Worm (Caenorhabditis elegans) whole organism, late embryonic: ENCODE data around the gene H20E11.3.

Experiments
- C08G9.2 ChIP-seq: sonication (generic microtip); optimal IDR thresholded peaks from 2 replicates; lab custom pipeline; 2016; ENCODE audit warnings: mild to moderate bottlenecking, missing genetic modification characterization, moderate library complexity, missing compliant biosample characterization
- F13H6.1 ChIP-seq: sonication (generic microtip); optimal IDR thresholded peaks from 2 replicates; lab custom pipeline; 2016; ENCODE audit warnings: missing genetic modification characterization, missing compliant biosample characterization
- K02D7.2 ChIP-seq: sonication (generic microtip); optimal IDR thresholded peaks from 2 replicates; lab custom pipeline; 2017; ENCODE audit warnings: mild to moderate bottlenecking, missing genetic modification characterization, missing compliant biosample characterization
- T23F11.4 ChIP-seq: fragments of 200-800 bp; sonication (Bioruptor generic); optimal IDR thresholded peaks from 2 replicates; lab custom pipeline; 2018; ENCODE audit warnings: mild to moderate bottlenecking, missing genetic modification characterization, missing compliant biosample characterization
- ahr-1 ChIP-seq: sonication (generic microtip); optimal IDR thresholded peaks from 2 replicates; lab custom pipeline; 2016; ENCODE audit warnings: missing genetic modification characterization, missing compliant biosample characterization
- ama-1 ChIP-seq: fragments of 150-350 bp; optimal IDR thresholded peaks from 2 replicates; lab custom pipeline; 2014
- ceh-14 ChIP-seq: sonication (generic microtip); optimal IDR thresholded peaks from 2 replicates; lab custom pipeline; 2016; ENCODE audit warnings: missing genotype, missing genetic modification characterization, missing compliant biosample characterization
- ceh-2 ChIP-seq: sonication (generic microtip); optimal IDR thresholded peaks from 2 replicates; lab custom pipeline; 2016; ENCODE audit warnings: missing genotype, missing genetic modification characterization, missing compliant biosample characterization
- ceh-22 ChIP-seq: sonication (generic microtip); optimal IDR thresholded peaks from 2 replicates; lab custom pipeline; 2017; ENCODE audit warnings: missing biosample characterization, missing genetic modification characterization
- ceh-24 ChIP-seq: sonication (generic microtip); optimal IDR thresholded peaks from 2 replicates; lab custom pipeline; 2016; ENCODE audit warnings: mild to moderate bottlenecking, missing genetic modification characterization, missing compliant biosample characterization
- ceh-31 ChIP-seq: sonication (generic microtip); optimal IDR thresholded peaks from 2 replicates; lab custom pipeline; 2016; ENCODE audit warnings: missing genetic modification characterization, missing compliant biosample characterization
- ceh-45 ChIP-seq: fragments of 200-800 bp; sonication (Bioruptor generic); IDR thresholded peaks from 2 replicates; pipeline ENCODE4 v1.3.6; 2022; ENCODE audit warnings: missing genetic modification reagents, missing genetic modification characterization, missing compliant biosample characterization
- ceh-6 ChIP-seq: fragments of 200-800 bp; sonication (Bioruptor generic); optimal IDR thresholded peaks from 2 replicates; lab custom pipeline; 2018; ENCODE audit warnings: mild to moderate bottlenecking, missing genetic modification characterization, missing compliant biosample characterization
- che-1 ChIP-seq: sonication (generic microtip); optimal IDR thresholded peaks from 2 replicates; lab custom pipeline; 2016; ENCODE audit warnings: mild to moderate bottlenecking, missing genetic modification characterization, missing compliant biosample characterization
- dve-1 ChIP-seq: sonication (generic microtip); optimal IDR thresholded peaks from 2 replicates; lab custom pipeline; 2017; ENCODE audit warnings: antibody characterized with exemption, mild to moderate bottlenecking, missing genetic modification characterization, missing compliant biosample characterization
- ets-4 ChIP-seq: sonication (generic microtip); optimal IDR thresholded peaks from 2 replicates; lab custom pipeline; 2016; ENCODE audit warnings: missing genetic modification characterization, missing compliant biosample characterization
- fkh-10 ChIP-seq: fragments of 150-350 bp; optimal IDR thresholded peaks from 2 replicates; lab custom pipeline; 2014; ENCODE audit warnings: missing biosample characterization, missing genetic modification reagents, missing genetic modification characterization
- fkh-6 ChIP-seq: sonication (generic microtip); optimal IDR thresholded peaks from 2 replicates; lab custom pipeline; 2016; ENCODE audit warnings: missing genetic modification characterization, missing compliant biosample characterization
- gmeb-2 ChIP-seq: sonication (generic microtip); optimal IDR thresholded peaks from 2 replicates; lab custom pipeline; 2016; ENCODE audit warnings: missing genetic modification characterization, inconsistent platforms, missing compliant biosample characterization
- hlh-13 ChIP-seq: fragments of 200-800 bp; sonication (Bioruptor generic); optimal IDR thresholded peaks from 2 replicates; lab custom pipeline; 2018; ENCODE audit warnings: mild to moderate bottlenecking, missing genetic modification characterization, missing compliant biosample characterization
- hlh-15 ChIP-seq: sonication (generic microtip); optimal IDR thresholded peaks from 2 replicates; lab custom pipeline; 2016; ENCODE audit warnings: missing genetic modification characterization, missing compliant biosample characterization
- hlh-6 ChIP-seq: sonication (generic microtip); optimal IDR thresholded peaks from 2 replicates; lab custom pipeline; 2016; ENCODE audit warnings: missing genotype, missing genetic modification characterization, missing compliant biosample characterization
- hlh-8 ChIP-seq: sonication (generic microtip); optimal IDR thresholded peaks from 2 replicates; lab custom pipeline; 2016; ENCODE audit warnings: missing genotype, missing genetic modification characterization, missing compliant biosample characterization
- lim-6 ChIP-seq: sonication (generic microtip); optimal IDR thresholded peaks from 2 replicates; lab custom pipeline; 2016; ENCODE audit warnings: missing genetic modification characterization, missing compliant biosample characterization
- lin-11 ChIP-seq: fragments of 200-800 bp; sonication (Bioruptor generic); optimal IDR thresholded peaks from 2 replicates; lab custom pipeline; 2018; ENCODE audit warnings: mild to moderate bottlenecking, missing genetic modification characterization, missing compliant biosample characterization
- madf-2 ChIP-seq: sonication (generic microtip); optimal IDR thresholded peaks from 2 replicates; lab custom pipeline; 2017; ENCODE audit warnings: missing genetic modification characterization, missing compliant biosample characterization
- mec-3 ChIP-seq: sonication (generic microtip); optimal IDR thresholded peaks from 2 replicates; lab custom pipeline; 2016; ENCODE audit warnings: borderline replicate concordance, missing genetic modification characterization, missing compliant biosample characterization
- nfya-1 ChIP-seq: sonication (generic microtip); optimal IDR thresholded peaks from 2 replicates; lab custom pipeline; 2017; ENCODE audit warnings: missing genetic modification characterization, mild to moderate bottlenecking, missing compliant biosample characterization, antibody characterized with exemption, moderate library complexity
- nhr-11 ChIP-seq: fragments of 150-350 bp; optimal IDR thresholded peaks from 2 replicates; lab custom pipeline; 2014; ENCODE audit warnings: missing biosample characterization, missing genetic modification characterization
- npax-4 ChIP-seq: sonication (generic microtip); optimal IDR thresholded peaks from 2 replicates; lab custom pipeline; 2016; ENCODE audit warnings: missing genetic modification characterization, missing compliant biosample characterization
- odd-2 ChIP-seq: sonication (generic microtip); optimal IDR thresholded peaks from 2 replicates; lab custom pipeline; 2017; ENCODE audit warnings: antibody characterized with exemption, mild to moderate bottlenecking, missing genetic modification characterization, missing compliant biosample characterization
- pag-3 ChIP-seq: sonication (generic microtip); optimal IDR thresholded peaks from 2 replicates; lab custom pipeline; 2016; ENCODE audit warnings: missing compliant biosample characterization, missing genetic modification characterization, borderline replicate concordance
- pat-9 ChIP-seq: fragments of 200-800 bp; sonication (Bioruptor generic); optimal IDR thresholded peaks from 2 replicates; lab custom pipeline; 2018; ENCODE audit warnings: mild to moderate bottlenecking, missing genetic modification characterization, moderate library complexity, missing compliant biosample characterization
- pax-1 ChIP-seq: fragments of 150-350 bp; optimal IDR thresholded peaks from 2 replicates; lab custom pipeline; 2014; ENCODE audit warnings: missing biosample characterization, missing genetic modification characterization
- pha-2 ChIP-seq: sonication (generic microtip); optimal IDR thresholded peaks from 2 replicates; lab custom pipeline; 2017; ENCODE audit warnings: mild to moderate bottlenecking, missing genetic modification characterization, missing compliant biosample characterization
- pha-4 ChIP-seq: fragments of 150-350 bp; optimal IDR thresholded peaks from 2 replicates; lab custom pipeline; 2018; ENCODE audit warnings: missing biosample characterization, missing genetic modification reagents, missing genetic modification characterization
- pqm-1 ChIP-seq: sonication (generic microtip); optimal IDR thresholded peaks from 2 replicates; lab custom pipeline; 2016; ENCODE audit warnings: missing genetic modification characterization, missing compliant biosample characterization
- pros-1 ChIP-seq: fragments of 150-350 bp; optimal IDR thresholded peaks from 2 replicates; lab custom pipeline; 2014; ENCODE audit warnings: missing biosample characterization, missing genetic modification reagents, missing genetic modification characterization
- ref-2 ChIP-seq: sonication (generic microtip); optimal IDR thresholded peaks from 2 replicates; lab custom pipeline; 2016; ENCODE audit warnings: missing genetic modification characterization, missing compliant biosample characterization
- rnt-1 ChIP-seq: sonication (generic microtip); optimal IDR thresholded peaks from 2 replicates; lab custom pipeline; 2016; ENCODE audit warnings: missing genetic modification characterization, missing compliant biosample characterization
- sdc-2 ChIP-seq: sonication (generic microtip); optimal IDR thresholded peaks from 2 replicates; lab custom pipeline; 2016; ENCODE audit warnings: missing genotype, missing genetic modification characterization, missing compliant biosample characterization
- sox-2 ChIP-seq: fragments of 200-800 bp; sonication (Bioruptor generic); IDR thresholded peaks from 2 replicates; pipeline ENCODE4 v1.3.6; 2022; ENCODE audit warnings: missing genetic modification reagents, missing genetic modification characterization, missing compliant biosample characterization
- sox-4 ChIP-seq: sonication (generic microtip); optimal IDR thresholded peaks from 2 replicates; lab custom pipeline; 2017; ENCODE audit warnings: mild to moderate bottlenecking, missing genetic modification characterization, inconsistent platforms, missing compliant biosample characterization
- tbx-2 ChIP-seq: sonication (generic microtip); optimal IDR thresholded peaks from 2 replicates; lab custom pipeline; 2016; ENCODE audit warnings: missing genetic modification characterization, missing compliant biosample characterization
- tbx-7 ChIP-seq: sonication (generic microtip); optimal IDR thresholded peaks from 2 replicates; lab custom pipeline; 2016; ENCODE audit warnings: missing genotype, missing genetic modification characterization, missing compliant biosample characterization
- ttx-3 ChIP-seq: sonication (generic microtip); optimal IDR thresholded peaks from 2 replicates; lab custom pipeline; 2016; ENCODE audit warnings: missing genetic modification reagents, missing genetic modification characterization, missing compliant biosample characterization
- unc-3 ChIP-seq, 2 experiments: fragments of 200-800 bp in 1 of 2; sonication (Bioruptor generic) in 1 of 2; sonication (generic microtip) in 1 of 2; conservative IDR thresholded peaks in 1 of 2; optimal IDR thresholded peaks in 1 of 2; 2 replicates each; pipeline versions ENCODE4 v1.3.6 to Lab custom; 2016 to 2022; ENCODE audit warnings: missing compliant biosample characterization in 2 of 2, missing genetic modification characterization in 2 of 2, missing genetic modification reagents in 1 of 2
- unc-42 ChIP-seq: sonication (generic microtip); optimal IDR thresholded peaks from 2 replicates; lab custom pipeline; 2016; ENCODE audit warnings: missing genotype, missing genetic modification characterization, missing compliant biosample characterization
- unc-55 ChIP-seq: sonication (generic microtip); optimal IDR thresholded peaks from 2 replicates; lab custom pipeline; 2017; ENCODE audit warnings: missing biosample characterization, missing genetic modification reagents, missing genetic modification characterization
- unc-86 ChIP-seq: sonication (generic microtip); optimal IDR thresholded peaks from 2 replicates; lab custom pipeline; 2016; ENCODE audit warnings: missing genetic modification characterization, missing compliant biosample characterization
- zip-5 ChIP-seq: sonication (generic microtip); optimal IDR thresholded peaks from 2 replicates; lab custom pipeline; 2016; ENCODE audit warnings: missing genetic modification characterization, missing compliant biosample characterization
- ztf-16 ChIP-seq: sonication (generic microtip); optimal IDR thresholded peaks from 2 replicates; lab custom pipeline; 2017; ENCODE audit warnings: missing genetic modification characterization, missing compliant biosample characterization

Gene H20E11.3

DNA sequence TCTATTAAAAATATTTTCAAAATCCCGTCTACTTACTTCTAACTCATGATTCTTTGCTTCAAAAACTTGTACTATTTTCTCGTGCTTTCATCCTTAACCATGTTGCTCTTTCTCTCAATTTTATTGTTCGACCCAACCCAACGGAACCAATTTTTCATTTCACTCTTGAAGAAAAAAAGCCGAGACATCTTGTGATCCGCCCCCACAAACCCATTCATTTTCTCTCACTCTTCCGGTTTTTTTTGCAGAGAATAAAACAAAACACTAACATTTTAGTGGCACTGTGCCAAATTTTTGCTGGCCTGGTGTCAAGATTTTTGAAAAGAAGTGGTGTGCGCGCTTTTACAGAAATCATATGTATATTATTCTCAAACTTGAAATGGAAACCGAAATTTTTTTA is 12.2 kb downstream of the H20E11.3 start:
- TF ChIP-seq C08G9.2 (no peak), sox-2 (no peak), fkh-10 (GFP tag; lab: Kevin White, UChicago) (no peak)

DNA sequence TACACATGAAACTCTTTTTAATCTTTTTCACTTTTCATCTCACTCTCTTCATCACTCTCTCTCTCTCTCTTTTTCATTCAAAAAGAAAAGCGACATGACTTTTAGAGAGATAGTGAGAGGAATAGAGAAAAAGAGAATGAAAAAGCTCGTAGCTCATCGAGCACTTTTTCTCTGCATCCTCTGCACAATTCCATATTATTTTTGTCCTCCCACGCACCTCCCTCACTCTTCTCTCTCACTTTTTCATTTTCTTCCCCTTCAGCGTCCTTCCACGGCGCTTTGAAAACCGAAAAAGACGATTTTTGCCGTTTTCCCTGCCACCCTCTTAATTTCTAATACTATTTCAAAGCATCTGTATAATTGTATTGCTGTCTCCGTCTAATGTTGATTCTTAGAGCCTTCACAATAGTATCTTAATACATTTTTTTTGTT is 14.5 kb downstream of the H20E11.3 start:
- TF ChIP-seq madf-2 (no peak), rnt-1 (tag; lab: Kevin White, UChicago) (no peak), tbx-2 (tag; lab: Kevin White, UChicago) (peak; percentile 58), fkh-6 (no peak), dve-1 (tag; lab: Kevin White, UChicago) (peak; percentile 30), pros-1 (no peak), pha-2 (tag; lab: Kevin White, UChicago) (no peak), ets-4 (no peak), che-1 (tag; lab: Kevin White, UChicago) (no peak), ceh-14 (tag; lab: Kevin White, UChicago) (peak; percentile 50), hlh-13 (no peak), ahr-1 (tag; lab: Kevin White, UChicago) (no peak), F13H6.1 (no peak), C08G9.2 (no peak), pax-1 (peak; percentile 55), sox-4 (tag; lab: Kevin White, UChicago) (no peak), unc-55 (GFP tag; lab: Kevin White, UChicago) (peak; percentile 85), pqm-1 (tag; lab: Kevin White, UChicago) (no peak), unc-86 (tag; lab: Kevin White, UChicago) (no peak), pag-3 (tag; lab: Kevin White, UChicago) (no peak), ref-2 (no peak), mec-3 (no peak), zip-5 (no peak), ceh-22 (tag; lab: Kevin White, UChicago) (no peak), ceh-6 (no peak), ceh-31 (peak; percentile 64), lim-6 (tag; lab: Kevin White, UChicago) (peak; percentile 32), ceh-45 (GFP tag; lab: Robert Waterston, UW) (no peak), ceh-24 (no peak), ztf-16 (tag; lab: Kevin White, UChicago) (no peak), ama-1 (lab: Kevin White, UChicago) (no peak), unc-3 (GFP tag; conservative IDR thresholded peaks at IDR 0.05; lab: Robert Waterston, UW) (no peak), unc-3 (tag; optimal IDR thresholded peaks at IDR 0.05; lab: Kevin White, UChicago) (no peak), K02D7.2 (no peak), sox-2 (no peak), lin-11 (tag; lab: Kevin White, UChicago) (no peak), pat-9 (tag; lab: Kevin White, UChicago) (no peak), npax-4 (tag; lab: Kevin White, UChicago) (no peak), ceh-2 (tag; lab: Kevin White, UChicago) (no peak), fkh-10 (GFP tag; lab: Kevin White, UChicago) (no peak), tbx-7 (tag; lab: Kevin White, UChicago) (no peak), unc-42 (tag; lab: Kevin White, UChicago) (peak; percentile 64), T23F11.4 (no peak), pha-4 (tag; lab: Kevin White, UChicago) (no peak), hlh-6 (no peak), nhr-11 (tag; lab: Kevin White, UChicago) (no peak), gmeb-2 (tag; lab: Kevin White, UChicago) (no peak), ttx-3 (no peak), odd-2 (tag; lab: Kevin White, UChicago) (no peak), hlh-15 (tag; lab: Kevin White, UChicago) (no peak), hlh-8 (tag; lab: Kevin White, UChicago) (no peak), sdc-2 (tag; lab: Kevin White, UChicago) (no peak), nfya-1 (tag; lab: Kevin White, UChicago) (peak; percentile 52)
